Fruit fly (Drosophila melanogaster): ENCODE results near the gene Zmynd10.

Gene Zmynd10

DNA sequence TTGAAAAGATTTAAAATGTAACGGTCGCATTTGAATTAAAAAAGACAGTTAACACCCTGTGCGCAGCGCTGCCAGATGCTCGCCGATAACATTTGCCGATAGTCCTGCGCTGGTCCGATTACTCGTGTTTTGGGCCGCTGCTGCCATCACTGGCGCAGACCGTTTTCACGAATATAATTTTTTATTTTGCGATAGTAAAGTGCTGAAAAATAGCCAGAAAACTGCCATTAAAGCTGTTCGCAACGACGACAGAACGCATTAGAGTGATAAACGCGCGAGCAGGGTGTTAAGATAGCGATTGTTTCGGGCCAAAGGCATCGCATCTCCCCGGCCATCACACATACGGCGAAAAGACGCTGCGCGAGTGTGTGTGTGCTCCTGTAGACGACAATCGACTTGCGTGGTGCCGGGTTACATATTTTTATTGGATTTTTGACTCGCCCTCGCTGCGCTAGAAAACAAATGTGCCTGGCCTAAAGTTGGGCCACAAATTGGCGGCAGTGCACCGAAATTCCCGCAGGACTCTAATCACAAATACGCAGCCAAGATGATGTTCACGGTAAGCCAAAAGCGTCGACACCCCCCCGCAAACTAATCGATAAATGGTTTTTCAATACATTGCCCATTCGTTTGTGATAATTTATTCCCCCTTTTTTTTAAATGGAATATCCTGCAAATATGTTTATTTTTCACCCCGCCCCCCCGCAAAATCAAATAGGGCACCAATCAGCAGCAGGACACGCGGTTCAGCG lies 10.6 kb upstream of the Zmynd10 start, which contains the start of gene Srrm1 (continued):
- TF ChIP-seq zfh1 (GFP tag; IDR thresholded peaks at IDR 0.05) (peak; percentile 71), ab (GFP tag; optimal IDR thresholded peaks at IDR 0.05) (no peak), CG8290 (GFP tag; optimal IDR thresholded peaks at IDR 0.05) (no peak), CG8290 (tag; optimal IDR thresholded peaks at IDR 0.05) (peak; percentile 8 to 44), CG1024 (GFP tag; IDR thresholded peaks at IDR 0.05) (no peak), CG4617 (GFP tag; optimal IDR thresholded peaks at IDR 0.05; ENCODE audit: borderline replicate concordance) (peak; percentile 90), CG12155 (GFP tag; optimal IDR thresholded peaks at IDR 0.05) (peak; percentile 48), CG12942 (GFP tag; optimal IDR thresholded peaks at IDR 0.05) (no peak), psq (GFP tag; optimal IDR thresholded peaks at IDR 0.05) (no peak), CG3281 (GFP tag; optimal IDR thresholded peaks at IDR 0.05) (no peak), CG6254 (GFP tag; optimal IDR thresholded peaks at IDR 0.05) (peak; percentile 100), Blimp-1 (GFP tag; optimal IDR thresholded peaks at IDR 0.05) (no peak), CG11093 (GFP tag; IDR thresholded peaks at IDR 0.05) (no peak), Mad (GFP tag; optimal IDR thresholded peaks at IDR 0.05) (peak; percentile 27), eyg (GFP tag; optimal IDR thresholded peaks at IDR 0.05) (peak; percentile 1), Pdp1 (GFP tag; optimal IDR thresholded peaks at IDR 0.05) (peak; percentile 36 to 53), CoRest (tag; optimal IDR thresholded peaks at IDR 0.05) (peak; percentile 65), p53 (GFP tag; optimal IDR thresholded peaks at IDR 0.05) (peak; percentile 47), CrebB (tag; optimal IDR thresholded peaks at IDR 0.05) (peak; percentile 24), E2f2 (GFP tag; IDR thresholded peaks at IDR 0.05) (peak; percentile 79), CG10431 (GFP tag; optimal IDR thresholded peaks at IDR 0.05) (no peak), CG7357 (GFP tag; IDR thresholded peaks at IDR 0.05) (no peak), Trl (optimal IDR thresholded peaks at IDR 0.05) (no peak), Trl (GFP tag; optimal IDR thresholded peaks at IDR 0.05) (peak; percentile 52), Dek (tag; optimal IDR thresholded peaks at IDR 0.05) (peak; percentile 19), zf30C (GFP tag; optimal IDR thresholded peaks at IDR 0.05) (no peak), CG9876 (GFP tag; optimal IDR thresholded peaks at IDR 0.05) (peak; percentile 31), zen (tag; optimal IDR thresholded peaks at IDR 0.05) (peak; percentile 31), Camta (GFP tag; optimal IDR thresholded peaks at IDR 0.05) (peak; percentile 38), CG12744 (GFP tag; optimal IDR thresholded peaks at IDR 0.05) (peak; percentile 25), Sin3A (optimal IDR thresholded peaks at IDR 0.05) (peak; percentile 78), HmgZ (tag; optimal IDR thresholded peaks at IDR 0.05) (peak; percentile 63), CG18764 (GFP tag; optimal IDR thresholded peaks at IDR 0.05) (peak; percentile 24), bcd (GFP tag; optimal IDR thresholded peaks at IDR 0.05) (no peak), dmrt99B (tag; optimal IDR thresholded peaks at IDR 0.05) (no peak), Dbx (GFP tag; IDR thresholded peaks at IDR 0.05) (peak; percentile 47; the same call in 2 of the 3 replicates), jumu (GFP tag; optimal IDR thresholded peaks at IDR 0.05) (peak; percentile 50), sisA (GFP tag; IDR thresholded peaks at IDR 0.05) (peak; percentile 23; the same call in 1 of the 2 replicates), CG7786 (GFP tag; optimal IDR thresholded peaks at IDR 0.05) (peak; percentile 42), Sry-δ (GFP tag; optimal IDR thresholded peaks at IDR 0.05) (peak; percentile 97), CG14441 (GFP tag; IDR thresholded peaks at IDR 0.05) (peak; percentile 36; the same call in 1 of the 2 replicates), bbx (GFP tag; IDR thresholded peaks at IDR 0.05; ENCODE audit: partially characterized antibody) (peak; percentile 92), NC2β (GFP tag; optimal IDR thresholded peaks at IDR 0.05) (peak; percentile 52), chn (GFP tag; optimal IDR thresholded peaks at IDR 0.05) (peak; percentile 69), dpn (GFP tag; optimal IDR thresholded peaks at IDR 0.05) (peak; percentile 49 to 60), Adf1 (GFP tag; IDR thresholded peaks at IDR 0.05) (peak; percentile 65), Dref (GFP tag; IDR thresholded peaks at IDR 0.05) (peak; percentile 97), ham (GFP tag; IDR thresholded peaks at IDR 0.05) (no peak), CG9797 (GFP tag; optimal IDR thresholded peaks at IDR 0.05) (peak; percentile 61), CG10654 (GFP tag; optimal IDR thresholded peaks at IDR 0.05) (peak; percentile 25), CG32772 (GFP tag; IDR thresholded peaks at IDR 0.05) (0 out of 2 replicates have a peak, but pooled peaks have one; percentile 5)
